Fruit fly (Drosophila melanogaster): ENCODE measurements around the gene RnrL.

dm6 chr2L:10362408-10363067, 34.8 kb upstream of the RnrL start, which contains the start of the genes Cand1 and pim:
- TF ChIP-seq usp (GFP tag; optimal IDR thresholded peaks at IDR 0.05) (no peak), CG4424 (GFP tag; optimal IDR thresholded peaks at IDR 0.05) (no peak), GATAe (GFP tag; conservative IDR thresholded peaks at IDR 0.05) (no peak), CG34422 (GFP tag; IDR thresholded peaks at IDR 0.05) (no peak), Asciz (GFP tag; optimal IDR thresholded peaks at IDR 0.05) (no peak), CG10274 (GFP tag; optimal IDR thresholded peaks at IDR 0.05) (no peak), cas (GFP tag; IDR thresholded peaks at IDR 0.05) (no peak)

Data from whole organism, embryonic.